Worm (Caenorhabditis elegans): ENCODE measurements around the gene yju-2.

yju-2 gene

ce11 chrIII:7216924-7217521 is 32.9 kb downstream of the yju-2 start:
- TF ChIP-seq K12H6.12 (tag; optimal IDR thresholded peaks at IDR 0.05) (peak; percentile 5), hmg-1.2 (GFP tag; IDR thresholded peaks at IDR 0.05) (peak; percentile 24; the same call in 1 of the 2 replicates), rec-8 (tag; optimal IDR thresholded peaks at IDR 0.05) (no peak), somi-1 (GFP tag; optimal IDR thresholded peaks at IDR 0.05) (no peak), attf-3 (GFP tag; conservative IDR thresholded peaks at IDR 0.05) (no peak)

ce11 chrIII:7221103-7221502 is 37.0 kb downstream of the yju-2 start:
- TF ChIP-seq Y53G8AR.9 (GFP tag; conservative IDR thresholded peaks at IDR 0.05) (no peak), hlh-12 (tag; optimal IDR thresholded peaks at IDR 0.05) (no peak), ztf-25 (GFP tag; IDR thresholded peaks at IDR 0.05) (no peak), lsy-27 (tag; optimal IDR thresholded peaks at IDR 0.05; ENCODE audit: borderline replicate concordance, insufficient read depth) (no peak), lin-35 (GFP tag; optimal IDR thresholded peaks at IDR 0.05) (no peak), tbx-9 (tag; optimal IDR thresholded peaks at IDR 0.05; ENCODE audit: borderline replicate concordance) (no peak), B0261.1 (tag; optimal IDR thresholded peaks at IDR 0.05) (no peak), madf-8 (GFP tag; conservative IDR thresholded peaks at IDR 0.05) (peak; percentile 28), hlh-26 (GFP tag; conservative IDR thresholded peaks at IDR 0.05) (no peak), pha-4 (tag; optimal IDR thresholded peaks at IDR 0.05) (no peak), mcd-1 (GFP tag; IDR thresholded peaks at IDR 0.05) (no peak), xnd-1 (tag; optimal IDR thresholded peaks at IDR 0.05) (peak; percentile 35), madf-6 (GFP tag; IDR thresholded peaks at IDR 0.05) (peak; percentile 55), mxl-1 (tag; optimal IDR thresholded peaks at IDR 0.05) (no peak), Y95B8A.8 (GFP tag; IDR thresholded peaks at IDR 0.05) (no peak), nfyb-1 (GFP tag; IDR thresholded peaks at IDR 0.05) (no peak), bed-1 (GFP tag; IDR thresholded peaks at IDR 0.05) (no peak), K12H6.12 (tag; optimal IDR thresholded peaks at IDR 0.05) (no peak), tbp1 (GFP tag; optimal IDR thresholded peaks at IDR 0.05) (no peak), C17E4.6 (GFP tag; IDR thresholded peaks at IDR 0.05) (no peak), ZK185.1 (tag; optimal IDR thresholded peaks at IDR 0.05; ENCODE audit: poor library complexity, severe bottlenecking) (no peak), lsl-1 (GFP tag; optimal IDR thresholded peaks at IDR 0.05) (peak; percentile 90), D2030.7 (GFP tag; IDR thresholded peaks at IDR 0.05) (no peak), dpl-1 (GFP tag; optimal IDR thresholded peaks at IDR 0.05) (no peak), ceh-91 (GFP tag; IDR thresholded peaks at IDR 0.05) (peak; percentile 53; the same call in 1 of the 2 replicates), ceh-58 (GFP tag; IDR thresholded peaks at IDR 0.05) (no peak), snpc-3.4 (tag; optimal IDR thresholded peaks at IDR 0.05) (peak; percentile 22), chd-7 (tag; optimal IDR thresholded peaks at IDR 0.05) (no peak), Y56A3A.18 (GFP tag; IDR thresholded peaks at IDR 0.05) (0 out of 2 replicates have a peak, but pooled peaks have one; percentile 37), him-1 (tag; optimal IDR thresholded peaks at IDR 0.05) (peak; percentile 77), F22D6.2 (tag; optimal IDR thresholded peaks at IDR 0.05) (no peak), ceh-40 (GFP tag; IDR thresholded peaks at IDR 0.05) (no peak), die-1 (tag; optimal IDR thresholded peaks at IDR 0.05) (no peak), C06A6.2 (GFP tag; conservative IDR thresholded peaks at IDR 0.05) (no peak), K11D2.4 (GFP tag; IDR thresholded peaks at IDR 0.05) (no peak), fkh-3 (tag; optimal IDR thresholded peaks at IDR 0.05) (no peak), T26A5.8 (tag; optimal IDR thresholded peaks at IDR 0.05) (no peak), F33H1.4 (GFP tag; IDR thresholded peaks at IDR 0.05) (peak; percentile 64; the same call in 1 of the 2 replicates), ztf-28 (GFP tag; IDR thresholded peaks at IDR 0.05) (no peak), rec-8 (tag; optimal IDR thresholded peaks at IDR 0.05) (no peak), tlf-1 (GFP tag; optimal IDR thresholded peaks at IDR 0.05) (no peak)
